Worm (Caenorhabditis elegans) whole organism, L3 larva: Measurements from ENCODE around the gene W01A11.7.

Experiments
- nhr-11 ChIP-seq: fragments of 150-350 bp; optimal IDR thresholded peaks from 2 replicates; lab custom pipeline; 2014; ENCODE audit warnings: missing biosample characterization, missing genetic modification characterization
- nhr-76 ChIP-seq: fragments of 150-350 bp; sonication (generic microtip); optimal IDR thresholded peaks from 5 replicates; lab custom pipeline; 2014; ENCODE audit warnings: missing biosample characterization, missing genetic modification characterization
- zag-1 ChIP-seq: fragments of 150-350 bp; optimal IDR thresholded peaks from 2 replicates; lab custom pipeline; 2014; ENCODE audit warnings: missing biosample characterization, missing genetic modification characterization
- ztf-4 ChIP-seq: fragments of 150-350 bp; optimal IDR thresholded peaks from 2 replicates; lab custom pipeline; 2014; ENCODE audit warnings: missing biosample characterization, missing genetic modification characterization

ce11 chrV:6514887-6515324 is 9.7 kb upstream of the W01A11.7 start, which contains the start of gene dpy-11:
- no peak for TF ChIP-seq zag-1
- no peak for TF ChIP-seq ztf-4
- TF ChIP-seq nhr-11 (tag; lab: Kevin White, UChicago), result no peak
- TF ChIP-seq nhr-76 (tag; lab: Kevin White, UChicago), result no peak
